Worm (Caenorhabditis elegans): ENCODE results near the gene col-177.

Gene col-177

DNA sequence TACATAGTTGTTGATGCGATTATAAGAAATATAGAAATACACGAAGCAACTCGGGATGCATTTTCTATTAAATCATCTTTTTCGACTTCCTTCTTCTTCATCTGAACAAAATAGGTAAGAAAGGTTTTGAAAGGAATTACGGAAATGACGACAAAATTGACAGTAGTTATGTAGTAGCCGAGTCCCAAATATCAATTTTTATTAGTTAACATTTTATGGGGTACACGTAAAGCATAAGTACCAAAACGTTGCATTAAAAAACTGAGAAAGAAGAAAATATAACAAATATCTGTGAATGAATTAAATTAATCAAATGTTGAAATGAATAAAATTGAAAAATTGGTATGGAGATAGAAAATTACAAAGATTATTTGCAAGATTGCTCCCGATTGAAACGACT is at the start of gene col-177:
TSS of gene col-177 (minus strand) at position 101 of the 400 bp plus-strand sequence.
- TF ChIP-seq elt-3 (tag; optimal IDR thresholded peaks at IDR 0.05) (no peak), elt-1 (tag; optimal IDR thresholded peaks at IDR 0.05) (no peak), fkh-2 (tag; optimal IDR thresholded peaks at IDR 0.05) (no peak), hmg-11 (tag; optimal IDR thresholded peaks at IDR 0.05) (no peak), nhr-237 (tag; optimal IDR thresholded peaks at IDR 0.05) (no peak), mdl-1 (tag; optimal IDR thresholded peaks at IDR 0.05) (no peak), R02D3.7 (tag; optimal IDR thresholded peaks at IDR 0.05) (no peak), fos-1 (tag; optimal IDR thresholded peaks at IDR 0.05) (no peak), ceh-9 (tag; optimal IDR thresholded peaks at IDR 0.05) (no peak), mml-1 (tag; optimal IDR thresholded peaks at IDR 0.05) (no peak), nhr-67 (tag; optimal IDR thresholded peaks at IDR 0.05) (no peak), nhr-23 (tag; optimal IDR thresholded peaks at IDR 0.05) (no peak), snpc-4 (tag; optimal IDR thresholded peaks at IDR 0.05) (no peak), jun-1 (tag; optimal IDR thresholded peaks at IDR 0.05) (no peak), fkh-10 (GFP tag; optimal IDR thresholded peaks at IDR 0.05) (no peak), nhr-76 (tag; optimal IDR thresholded peaks at IDR 0.05) (no peak), ztf-4 (tag; optimal IDR thresholded peaks at IDR 0.05) (no peak), ceh-82 (tag; optimal IDR thresholded peaks at IDR 0.05) (no peak), ceh-28 (tag; optimal IDR thresholded peaks at IDR 0.05) (no peak)

DNA sequence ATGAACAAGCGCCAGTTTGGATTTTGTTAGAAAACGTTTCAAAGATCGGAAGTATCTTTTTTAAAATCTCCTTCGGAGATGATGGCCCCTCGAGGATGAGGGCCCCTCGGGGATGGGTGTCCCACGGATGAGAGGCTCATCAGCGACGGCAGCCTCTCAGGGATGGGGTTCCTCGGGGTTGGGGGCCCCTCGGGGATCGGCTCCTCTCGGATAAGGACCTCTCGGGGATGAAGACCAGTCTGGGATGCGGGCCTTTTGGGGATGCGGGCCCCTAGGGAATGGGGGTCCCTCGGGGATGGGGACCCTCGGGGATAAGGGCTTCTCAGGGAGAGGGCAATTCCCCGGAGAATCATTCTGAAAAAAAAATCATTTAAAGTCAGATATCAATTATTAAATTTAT is 48.7 kb upstream of the col-177 start:
- no peak for TF ChIP-seq ceh-82 (tag; optimal IDR thresholded peaks at IDR 0.05)
- no peak for TF ChIP-seq ZK546.5 (tag; optimal IDR thresholded peaks at IDR 0.05)
- no peak for TF ChIP-seq unc-39 (tag; optimal IDR thresholded peaks at IDR 0.05)
- no peak for TF ChIP-seq tbx-2 (tag; optimal IDR thresholded peaks at IDR 0.05)
- TF ChIP-seq fkh-10 (GFP tag; optimal IDR thresholded peaks at IDR 0.05) = no peak
- TF ChIP-seq lsy-12 (tag; optimal IDR thresholded peaks at IDR 0.05) = no peak
- no peak for TF ChIP-seq elt-3 (tag; optimal IDR thresholded peaks at IDR 0.05)
- no peak for TF ChIP-seq nhr-25 (tag; optimal IDR thresholded peaks at IDR 0.05)
- TF ChIP-seq ztf-11 (tag; optimal IDR thresholded peaks at IDR 0.05) = no peak

ce11 chrX:11047183-11047582 is 45.5 kb upstream of the col-177 start, which contains the start of gene clc-1:
Gene clc-1, plus strand, starts transcription at chrX:11047446.
- TF ChIP-seq sea-2 (GFP tag; optimal IDR thresholded peaks at IDR 0.05) (no peak), jun-1 (tag; optimal IDR thresholded peaks at IDR 0.05) (peak; percentile 88), elt-1 (tag; optimal IDR thresholded peaks at IDR 0.05) (no peak), egl-27 (tag; optimal IDR thresholded peaks at IDR 0.05) (no peak), fkh-10 (GFP tag; optimal IDR thresholded peaks at IDR 0.05) (no peak), elt-2 (tag; optimal IDR thresholded peaks at IDR 0.05) (peak; percentile 99), fos-1 (tag; optimal IDR thresholded peaks at IDR 0.05) (peak; percentile 70), pha-4 (tag; optimal IDR thresholded peaks at IDR 0.05) (peak; percentile 60), pqm-1 (tag; optimal IDR thresholded peaks at IDR 0.05) (peak; percentile 87), R02D3.7 (tag; optimal IDR thresholded peaks at IDR 0.05) (no peak), nhr-237 (tag; optimal IDR thresholded peaks at IDR 0.05) (no peak), elt-3 (tag; optimal IDR thresholded peaks at IDR 0.05) (no peak)

- no peak for TF ChIP-seq sea-2 (GFP tag; optimal IDR thresholded peaks at IDR 0.05)
- no peak for TF ChIP-seq lin-39 (tag; optimal IDR thresholded peaks at IDR 0.05)
- TF ChIP-seq daf-12 (tag; optimal IDR thresholded peaks at IDR 0.05) = no peak
- TF ChIP-seq unc-39 (tag; optimal IDR thresholded peaks at IDR 0.05) = no peak
- TF ChIP-seq elt-1 (tag; optimal IDR thresholded peaks at IDR 0.05) = no peak
- TF ChIP-seq fkh-2 (tag; optimal IDR thresholded peaks at IDR 0.05) = no peak
- TF ChIP-seq aly-2 (tag; optimal IDR thresholded peaks at IDR 0.05) = no peak
- no peak for TF ChIP-seq jun-1 (tag; optimal IDR thresholded peaks at IDR 0.05)
- no peak for TF ChIP-seq tbx-2 (tag; optimal IDR thresholded peaks at IDR 0.05)
- TF ChIP-seq ceh-16 (tag; optimal IDR thresholded peaks at IDR 0.05) = no peak
- no peak for TF ChIP-seq ceh-82 (tag; optimal IDR thresholded peaks at IDR 0.05)
- no peak for TF ChIP-seq egl-27 (tag; optimal IDR thresholded peaks at IDR 0.05)
- no peak for TF ChIP-seq elt-3 (tag; optimal IDR thresholded peaks at IDR 0.05)
- TF ChIP-seq pqm-1 (tag; optimal IDR thresholded peaks at IDR 0.05) = no peak
- no peak for TF ChIP-seq hmg-11 (tag; optimal IDR thresholded peaks at IDR 0.05)
- TF ChIP-seq lin-15B (tag; optimal IDR thresholded peaks at IDR 0.05) = no peak
- TF ChIP-seq eor-1 (tag; optimal IDR thresholded peaks at IDR 0.05) = no peak
- TF ChIP-seq zag-1 (tag; optimal IDR thresholded peaks at IDR 0.05) = no peak
Observed at ce11 chrX:11042777-11043176, 41.1 kb upstream of the col-177 start, which contains the start of gene C09F12.3. Gene C09F12.3, minus strand, starts transcription at chrX:11042877.

Data from whole organism, L3 larva.